Worm (Caenorhabditis elegans) whole organism, late embryonic: ENCODE results near the gene asp-5.

Experiments
- ceh-24 ChIP-seq: sonication (generic microtip); optimal IDR thresholded peaks from 2 replicates; lab custom pipeline; 2016; ENCODE audit warnings: mild to moderate bottlenecking, missing genetic modification characterization, missing compliant biosample characterization
- dmd-4 ChIP-seq: sonication (generic microtip); optimal IDR thresholded peaks from 2 replicates; lab custom pipeline; 2016; ENCODE audit warnings: borderline replicate concordance, missing genetic modification characterization, missing compliant biosample characterization
- hlh-30 ChIP-seq: sonication (generic microtip); optimal IDR thresholded peaks from 2 replicates; lab custom pipeline; 2017; ENCODE audit warnings: antibody characterized with exemption, missing genetic modification characterization, missing compliant biosample characterization; ENCODE audit not compliant: insufficient read depth
- madf-2 ChIP-seq: sonication (generic microtip); optimal IDR thresholded peaks from 2 replicates; lab custom pipeline; 2017; ENCODE audit warnings: missing genetic modification characterization, missing compliant biosample characterization
- odd-2 ChIP-seq: sonication (generic microtip); optimal IDR thresholded peaks from 2 replicates; lab custom pipeline; 2017; ENCODE audit warnings: antibody characterized with exemption, mild to moderate bottlenecking, missing genetic modification characterization, missing compliant biosample characterization
- sox-2 ChIP-seq: fragments of 200-800 bp; sonication (Bioruptor generic); IDR thresholded peaks from 2 replicates; pipeline ENCODE4 v1.3.6; 2022; ENCODE audit warnings: missing genetic modification reagents, missing genetic modification characterization, missing compliant biosample characterization

DNA sequence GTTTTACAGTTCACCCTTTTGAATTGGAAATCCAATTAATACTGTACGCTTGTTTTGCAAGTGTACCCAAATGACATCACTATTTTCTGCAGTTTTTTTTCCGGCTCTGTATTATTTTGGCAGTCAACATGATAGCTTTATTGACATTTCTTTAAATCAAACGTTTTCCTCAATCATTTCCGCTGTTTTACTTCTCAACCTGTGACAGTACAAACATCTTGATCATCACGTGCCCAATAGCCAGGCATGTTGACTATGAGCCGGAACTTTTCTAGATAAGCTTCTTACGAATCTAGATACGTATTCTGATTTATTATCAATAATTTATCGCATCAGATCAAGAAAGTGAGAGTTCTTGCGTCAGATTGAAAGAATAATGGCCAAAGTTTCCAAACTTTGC is 2.3 kb upstream of the asp-5 start:
- no peak for TF ChIP-seq dmd-4
- no peak for TF ChIP-seq madf-2 (tag; lab: Kevin White, UChicago)
- TF ChIP-seq ceh-24 (tag; lab: Kevin White, UChicago), result no peak
- no peak for TF ChIP-seq hlh-30 (tag; lab: Kevin White, UChicago)
- no peak for TF ChIP-seq sox-2 (GFP tag; lab: Robert Waterston, UW)
- TF ChIP-seq odd-2 (tag; lab: Kevin White, UChicago), result no peak
